Worm (Caenorhabditis elegans) whole organism, mixed stage, embryonic: ENCODE measurements around the gene ooc-3.

Experiments
- bed-3 ChIP-seq: fragments of 200-800 bp; sonication (Bioruptor generic); optimal IDR thresholded peaks from 3 replicates; lab custom pipeline; 2018; ENCODE audit warnings: mild to moderate bottlenecking, missing genetic modification characterization, moderate library complexity, missing compliant biosample characterization
- ces-1 ChIP-seq: fragments of 150-350 bp; optimal IDR thresholded peaks from 2 replicates; lab custom pipeline; 2014; ENCODE audit warnings: missing biosample characterization, missing genetic modification reagents, missing genetic modification characterization
- mab-5 ChIP-seq: fragments of 150-350 bp; optimal IDR thresholded peaks from 2 replicates; lab custom pipeline; 2014; ENCODE audit warnings: missing biosample characterization, missing genetic modification characterization
- tbx-8 ChIP-seq: fragments of 200-800 bp; sonication (Bioruptor generic); optimal IDR thresholded peaks from 2 replicates; lab custom pipeline; 2018; ENCODE audit warnings: mild to moderate bottlenecking, missing genetic modification characterization, moderate library complexity, missing compliant biosample characterization
- unc-62 ChIP-seq: fragments of 150-350 bp; optimal IDR thresholded peaks from 2 replicates; lab custom pipeline; 2014; ENCODE audit warnings: missing biosample characterization, missing genetic modification reagents, missing genetic modification characterization

ooc-3 gene

DNA sequence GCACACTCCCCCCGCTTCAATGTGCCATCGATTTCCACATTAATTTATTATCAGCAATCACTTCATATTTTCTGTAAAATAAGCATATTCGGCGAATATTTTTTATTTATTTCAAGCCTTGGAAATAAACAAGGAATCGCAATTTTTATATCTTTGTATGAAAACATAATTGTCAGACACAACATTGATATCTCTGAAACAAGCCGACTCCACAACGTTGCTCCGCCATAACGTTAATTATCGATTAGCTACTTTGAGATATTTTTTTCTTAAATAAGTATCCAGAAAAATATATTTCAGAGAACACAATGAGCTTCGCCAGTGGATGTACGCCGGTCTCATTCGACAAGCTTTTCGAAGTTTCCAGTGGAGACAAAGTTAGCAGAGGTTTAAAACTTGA, 51.3 kb downstream of the ooc-3 start, which contains the start of gene adbp-1:
Gene adbp-1, plus strand, starts transcription at position 301 of the 400 bp plus-strand sequence.
- TF ChIP-seq mab-5, result no peak
- TF ChIP-seq unc-62 (GFP tag; lab: Kevin White, UChicago), result no peak
- no peak for TF ChIP-seq bed-3 (GFP tag; lab: Kevin White, UChicago)
- TF ChIP-seq tbx-8, result no peak
- TF ChIP-seq ces-1, result no peak
